Worm (Caenorhabditis elegans) whole organism, L4 larva: ENCODE results near the gene C12D12.1.

Experiments
- F37D6.2 ChIP-seq: sonication (generic microtip); optimal IDR thresholded peaks from 2 replicates; lab custom pipeline; 2016; ENCODE audit warnings: mild to moderate bottlenecking, missing genetic modification characterization, missing compliant biosample characterization
- F49E8.2 ChIP-seq: sonication (generic microtip); optimal IDR thresholded peaks from 2 replicates; lab custom pipeline; 2016; ENCODE audit warnings: missing compliant biosample characterization, mild to moderate bottlenecking, missing genetic modification characterization, borderline replicate concordance
- T20F7.1 ChIP-seq: fragments of 200-800 bp; sonication (Bioruptor generic); optimal IDR thresholded peaks from 2 replicates; lab custom pipeline; 2018; ENCODE audit warnings: mild to moderate bottlenecking, missing genetic modification characterization, missing compliant biosample characterization
- Y105C5A.15 ChIP-seq: fragments of 200-800 bp; sonication (Bioruptor generic); IDR thresholded peaks from 2 replicates; pipeline ENCODE4 v1.3.6; 2022; ENCODE audit warnings: missing genetic modification characterization, missing compliant biosample characterization
- aly-2 ChIP-seq: sonication (generic microtip); optimal IDR thresholded peaks from 2 replicates; lab custom pipeline; 2018; ENCODE audit warnings: missing biosample characterization, missing genetic modification characterization
- ama-1 ChIP-seq: fragments of 150-350 bp; optimal IDR thresholded peaks from 2 replicates; lab custom pipeline; 2014; ENCODE audit warnings: inconsistent platforms, mixed read lengths
- arid-1 ChIP-seq: fragments of 200-800 bp; sonication (Bioruptor generic); conservative IDR thresholded peaks from 2 replicates; pipeline ENCODE4 v1.3.6; 2022; ENCODE audit warnings: missing genetic modification reagents, missing genetic modification characterization, missing compliant biosample characterization
- ceh-28 ChIP-seq: fragments of 150-350 bp; optimal IDR thresholded peaks from 2 replicates; lab custom pipeline; 2014; ENCODE audit warnings: missing biosample characterization, missing genetic modification reagents, missing genetic modification characterization
- ceh-32 ChIP-seq: sonication (generic microtip); optimal IDR thresholded peaks from 2 replicates; lab custom pipeline; 2016; ENCODE audit warnings: mild to moderate bottlenecking, missing genetic modification characterization, missing compliant biosample characterization; ENCODE audit not compliant: poor library complexity
- ceh-44 ChIP-seq: fragments of 200-800 bp; sonication (Bioruptor generic); IDR thresholded peaks from 2 replicates; pipeline ENCODE4 v1.3.6; 2022; ENCODE audit warnings: missing genetic modification reagents, missing genetic modification characterization, missing compliant biosample characterization
- ceh-82 ChIP-seq: sonication (generic microtip); optimal IDR thresholded peaks from 2 replicates; lab custom pipeline; 2017; ENCODE audit warnings: missing biosample characterization, missing genetic modification characterization
- daf-16 ChIP-seq, 3 experiments: sonication (generic microtip); optimal IDR thresholded peaks; 2 replicates each; lab custom pipeline; 2016 to 2017; ENCODE audit warnings: missing genetic modification characterization in 3 of 3, missing genetic modification reagents in 3 of 3, mild to moderate bottlenecking in 2 of 3, missing compliant biosample characterization in 2 of 3, missing biosample characterization in 1 of 3, moderate library complexity in 1 of 3
- daf-19 ChIP-seq: fragments of 200-800 bp; sonication (Bioruptor generic); conservative IDR thresholded peaks from 2 replicates; pipeline ENCODE4 v1.3.6; 2022; ENCODE audit warnings: missing genetic modification characterization, missing compliant biosample characterization
- daf-8 ChIP-seq: fragments of 200-800 bp; sonication (Bioruptor generic); IDR thresholded peaks from 2 replicates; pipeline ENCODE4 v1.3.6; 2022; ENCODE audit warnings: missing genetic modification characterization, missing compliant biosample characterization
- dmd-6 ChIP-seq: fragments of 200-800 bp; sonication (Bioruptor generic); IDR thresholded peaks from 2 replicates; pipeline ENCODE4 v1.3.6; 2022; ENCODE audit warnings: missing genetic modification reagents, missing genetic modification characterization, missing compliant biosample characterization
- dmd-8 ChIP-seq: fragments of 200-800 bp; sonication (Bioruptor generic); IDR thresholded peaks from 2 replicates; pipeline ENCODE4 v1.3.6; 2022; ENCODE audit warnings: missing genetic modification characterization, missing compliant biosample characterization
- dve-1 ChIP-seq: sonication (generic microtip); optimal IDR thresholded peaks from 2 replicates; lab custom pipeline; 2017; ENCODE audit warnings: antibody characterized with exemption, mild to moderate bottlenecking, missing genetic modification characterization, missing compliant biosample characterization; ENCODE audit not compliant: insufficient read depth
- fkh-10 ChIP-seq: fragments of 150-350 bp; optimal IDR thresholded peaks from 2 replicates; lab custom pipeline; 2014; ENCODE audit warnings: missing biosample characterization, missing genetic modification reagents, missing genetic modification characterization
- hlh-11 ChIP-seq: fragments of 200-800 bp; sonication (Bioruptor generic); optimal IDR thresholded peaks from 2 replicates; lab custom pipeline; 2018; ENCODE audit warnings: mild to moderate bottlenecking, missing genetic modification characterization, missing compliant biosample characterization
- hlh-30 ChIP-seq: sonication (generic microtip); optimal IDR thresholded peaks from 2 replicates; lab custom pipeline; 2017; ENCODE audit warnings: antibody characterized with exemption, mild to moderate bottlenecking, missing genetic modification characterization, missing compliant biosample characterization; ENCODE audit not compliant: insufficient read depth
- lin-1 ChIP-seq: fragments of 200-800 bp; sonication (Bioruptor generic); IDR thresholded peaks from 2 replicates; pipeline ENCODE4 v1.3.6; 2022; ENCODE audit warnings: missing genetic modification reagents, missing genetic modification characterization, missing compliant biosample characterization
- lsy-2 ChIP-seq, 2 experiments: fragments of 150-350 bp in 1 of 2; sonication (generic microtip) in 1 of 2; optimal IDR thresholded peaks; 2 replicates each; lab custom pipeline; 2014 to 2017; ENCODE audit warnings: missing biosample characterization in 2 of 2, missing genetic modification characterization in 2 of 2
- mep-1 ChIP-seq: fragments of 150-350 bp; sonication (generic microtip); optimal IDR thresholded peaks from 3 replicates; lab custom pipeline; 2014; ENCODE audit warnings: missing biosample characterization, missing genetic modification characterization
- mxl-2 ChIP-seq: fragments of 200-800 bp; sonication (Bioruptor generic); conservative IDR thresholded peaks from 2 replicates; pipeline ENCODE4 v1.3.6; 2022; ENCODE audit warnings: missing genetic modification reagents, missing genetic modification characterization, missing compliant biosample characterization
- nhr-10 ChIP-seq: fragments of 150-350 bp; optimal IDR thresholded peaks from 2 replicates; lab custom pipeline; 2014; ENCODE audit warnings: missing biosample characterization, missing genetic modification characterization
- nhr-28 ChIP-seq: fragments of 150-350 bp; optimal IDR thresholded peaks from 2 replicates; lab custom pipeline; 2014; ENCODE audit warnings: missing biosample characterization, missing genetic modification characterization
- nhr-6 ChIP-seq: fragments of 150-350 bp; optimal IDR thresholded peaks from 2 replicates; lab custom pipeline; 2014; ENCODE audit warnings: missing biosample characterization, missing genetic modification characterization
- nhr-77 ChIP-seq: fragments of 150-350 bp; optimal IDR thresholded peaks from 2 replicates; lab custom pipeline; 2014; ENCODE audit warnings: missing biosample characterization, missing genetic modification characterization
- pqm-1 ChIP-seq: sonication (generic microtip); optimal IDR thresholded peaks from 2 replicates; lab custom pipeline; 2017; ENCODE audit warnings: missing biosample characterization, missing genetic modification characterization
- set-16 ChIP-seq: fragments of 200-800 bp; sonication (Bioruptor generic); IDR thresholded peaks from 2 replicates; pipeline ENCODE4 v1.3.6; 2022; ENCODE audit warnings: missing genetic modification reagents, missing genetic modification characterization, missing compliant biosample characterization
- spr-1 ChIP-seq: sonication (generic microtip); optimal IDR thresholded peaks from 2 replicates; lab custom pipeline; 2016; ENCODE audit warnings: mild to moderate bottlenecking, missing genetic modification characterization, missing compliant biosample characterization
- unc-62 ChIP-seq, 3 experiments: fragments of 150-350 bp in 1 of 3; sonication (generic microtip); optimal IDR thresholded peaks in 2 of 3; peaks in 1 of 3; 1 replicate in 1 of 3; 2 replicates in 2 of 3; lab custom pipeline; 2014 to 2017; ENCODE audit warnings: missing biosample characterization in 3 of 3, missing genetic modification characterization in 3 of 3, missing genetic modification reagents in 3 of 3, missing genotype in 1 of 3
- vab-7 ChIP-seq: fragments of 200-800 bp; sonication (Bioruptor generic); IDR thresholded peaks from 2 replicates; pipeline ENCODE4 v1.3.6; 2022; ENCODE audit warnings: missing genetic modification reagents, missing genetic modification characterization, missing compliant biosample characterization
- zfp-3 ChIP-seq: fragments of 200-800 bp; sonication (Bioruptor generic); conservative IDR thresholded peaks from 2 replicates; pipeline ENCODE4 v1.3.6; 2022; ENCODE audit warnings: missing genetic modification reagents, missing genetic modification characterization, missing compliant biosample characterization

Gene C12D12.1

ce11 chrX:3505062-3505461 lies 6.0 kb downstream of the C12D12.1 start:
- TF ChIP-seq dve-1 (tag; lab: Kevin White, UChicago) (peak; percentile 41), unc-62 (GFP tag; optimal IDR thresholded peaks at IDR 0.05 in 1 of 2; lab: Kevin White, UChicago) (peak in 1 of 2 experiments; percentile 79), unc-62 (tag; optimal IDR thresholded peaks at IDR 0.05; lab: Kevin White, UChicago) (no peak), ceh-82 (tag; lab: Kevin White, UChicago) (no peak), mep-1 (tag; lab: Kevin White, UChicago) (peak; percentile 35), Y105C5A.15 (GFP tag; lab: Robert Waterston, UW) (no peak), pqm-1 (tag; lab: Kevin White, UChicago) (peak; percentile 67), T20F7.1 (GFP tag; lab: Kevin White, UChicago) (peak; percentile 34), dmd-8 (GFP tag; lab: Robert Waterston, UW) (no peak), nhr-28 (tag; lab: Kevin White, UChicago) (peak; percentile 7), daf-16 (GFP tag; optimal IDR thresholded peaks at IDR 0.05; lab: Kevin White, UChicago) (no peak), daf-16 (tag; optimal IDR thresholded peaks at IDR 0.05; lab: Kevin White, UChicago) (peak; percentile 64), ceh-28 (no peak), nhr-77 (tag; lab: Kevin White, UChicago) (peak; percentile 46)

- TF ChIP-seq dmd-6 (0 out of 2 replicates have a peak, but pooled peaks have one; percentile 10), pqm-1 (tag; lab: Kevin White, UChicago) (peak; percentile 89), ceh-44 (no peak), unc-62 (GFP tag; optimal IDR thresholded peaks at IDR 0.05 in 1 of 2; lab: Kevin White, UChicago) (peak in 1 of 2 experiments; percentile 74), unc-62 (tag; optimal IDR thresholded peaks at IDR 0.05; lab: Kevin White, UChicago) (no peak), daf-16 (GFP tag; optimal IDR thresholded peaks at IDR 0.05; lab: Kevin White, UChicago) (no peak), daf-16 (tag; optimal IDR thresholded peaks at IDR 0.05; lab: Kevin White, UChicago) (peak; percentile 58), nhr-6 (tag; lab: Kevin White, UChicago) (no peak), set-16 (no peak), spr-1 (tag; lab: Kevin White, UChicago) (no peak), dve-1 (tag; lab: Kevin White, UChicago) (peak; percentile 9), F37D6.2 (no peak), nhr-28 (tag; lab: Kevin White, UChicago) (peak; percentile 49), hlh-30 (tag; lab: Kevin White, UChicago) (peak; percentile 16), lin-1 (GFP tag; lab: Robert Waterston, UW) (no peak), hlh-11 (no peak), ceh-32 (tag; lab: Kevin White, UChicago) (no peak)
These were observed 7.5 kb downstream of the C12D12.1 start for ce11 chrX:3506556-3506955.

- no peak for TF ChIP-seq aly-2 (tag; lab: Kevin White, UChicago)
These were observed 8.2 kb downstream of the C12D12.1 start for ce11 chrX:3507214-3507613.

ce11 chrX:3508906-3509305 lies 9.9 kb downstream of the C12D12.1 start, which contains the start of gene sox-4:
Gene sox-4 (minus strand): TSS chrX:3509006.
- TF ChIP-seq lsy-2 (tag; optimal IDR thresholded peaks at IDR 0.05; lab: Kevin White, UChicago), result no peak
- no peak for TF ChIP-seq mxl-2 (GFP tag; lab: Robert Waterston, UW)
- no peak for TF ChIP-seq nhr-28 (tag; lab: Kevin White, UChicago)
- no peak for TF ChIP-seq daf-19 (GFP tag; lab: Robert Waterston, UW)
- no peak for TF ChIP-seq nhr-10 (tag; lab: Kevin White, UChicago)
- no peak for TF ChIP-seq arid-1
- TF ChIP-seq ama-1, result no peak
- no peak for TF ChIP-seq Y105C5A.15 (GFP tag; lab: Robert Waterston, UW)
- TF ChIP-seq vab-7 (GFP tag; lab: Robert Waterston, UW), result no peak
- no peak for TF ChIP-seq zfp-3 (GFP tag; lab: Robert Waterston, UW)
- TF ChIP-seq F49E8.2 (tag; lab: Kevin White, UChicago), result no peak
- no peak for TF ChIP-seq fkh-10 (GFP tag; lab: Kevin White, UChicago)
- no peak for TF ChIP-seq hlh-11
- TF ChIP-seq T20F7.1 (GFP tag; lab: Kevin White, UChicago), result no peak
- no peak for TF ChIP-seq daf-8 (GFP tag; lab: Robert Waterston, UW)
